Worm (Caenorhabditis elegans) whole organism, early embryonic: ENCODE data around the gene F48E3.9.

ENCODE experiments used
- B0310.2 ChIP-seq: sonication (generic microtip); optimal IDR thresholded peaks from 2 replicates; lab custom pipeline; 2016; ENCODE audit warnings: mild to moderate bottlenecking, missing genetic modification characterization, missing compliant biosample characterization
- aly-1 ChIP-seq: sonication (generic microtip); optimal IDR thresholded peaks from 2 replicates; lab custom pipeline; 2016; ENCODE audit warnings: missing genetic modification characterization, missing compliant biosample characterization
- ama-1 ChIP-seq: fragments of 150-350 bp; optimal IDR thresholded peaks from 2 replicates; lab custom pipeline; 2014
- ceh-13 ChIP-seq: fragments of 200-800 bp; sonication (Bioruptor generic); optimal IDR thresholded peaks from 2 replicates; lab custom pipeline; 2018; ENCODE audit warnings: mild to moderate bottlenecking, missing genetic modification characterization, missing compliant biosample characterization
- ets-7 ChIP-seq: sonication (generic microtip); optimal IDR thresholded peaks from 2 replicates; lab custom pipeline; 2016; ENCODE audit warnings: missing genotype, missing genetic modification characterization, missing compliant biosample characterization
- flt-1 ChIP-seq: fragments of 200-800 bp; sonication (Bioruptor generic); IDR thresholded peaks from 2 replicates; pipeline ENCODE4 v1.3.6; 2022; ENCODE audit warnings: missing genetic modification characterization, missing compliant biosample characterization
- hmg-4 ChIP-seq: fragments of 200-800 bp; sonication (Bioruptor generic); optimal IDR thresholded peaks from 2 replicates; lab custom pipeline; 2018; ENCODE audit warnings: mild to moderate bottlenecking, missing genetic modification characterization, missing compliant biosample characterization
- hnd-1 ChIP-seq: sonication (generic microtip); optimal IDR thresholded peaks from 2 replicates; lab custom pipeline; 2016; ENCODE audit warnings: missing genetic modification characterization, missing compliant biosample characterization
- scrt-1 ChIP-seq: fragments of 200-800 bp; sonication (Bioruptor generic); IDR thresholded peaks from 2 replicates; pipeline ENCODE4 v1.3.6; 2022; ENCODE audit warnings: missing genetic modification characterization, missing compliant biosample characterization
- sea-1 ChIP-seq: fragments of 200-800 bp; sonication (Bioruptor generic); conservative IDR thresholded peaks from 2 replicates; pipeline ENCODE4 v1.3.6; 2022; ENCODE audit warnings: missing genetic modification characterization, missing compliant biosample characterization
- tbx-11 ChIP-seq: fragments of 200-800 bp; sonication (Bioruptor generic); IDR thresholded peaks from 2 replicates; pipeline ENCODE4 v1.3.6; 2022; ENCODE audit warnings: missing genetic modification characterization, missing compliant biosample characterization
- tra-4 ChIP-seq: sonication (generic microtip); optimal IDR thresholded peaks from 2 replicates; lab custom pipeline; 2017; ENCODE audit warnings: missing genetic modification characterization, missing compliant biosample characterization

DNA sequence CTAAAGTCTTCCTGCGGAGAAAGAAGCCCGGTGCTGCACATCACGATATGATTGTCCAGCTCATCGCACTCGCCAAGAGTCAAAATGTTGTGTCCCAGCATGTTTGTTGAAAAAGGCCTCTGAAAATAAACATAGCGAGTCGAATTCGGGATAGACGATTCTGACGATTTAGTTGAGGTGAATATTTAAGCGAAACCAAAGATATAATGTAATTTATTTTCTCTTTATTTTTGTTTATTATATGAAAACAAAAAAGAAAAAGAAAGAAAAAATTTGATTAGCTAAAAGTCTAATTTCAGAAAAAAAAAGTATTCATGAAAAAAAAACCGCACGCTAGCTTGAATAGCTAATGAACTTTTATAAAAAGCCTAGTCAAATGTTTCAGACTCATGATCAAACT is 51.8 kb downstream of the F48E3.9 start, which contains the start of gene ceh-14:
- TF ChIP-seq scrt-1 (GFP tag; lab: Robert Waterston, UW) (no peak), aly-1 (tag; lab: Kevin White, UChicago) (no peak), ceh-13 (GFP tag; lab: Kevin White, UChicago) (no peak), tra-4 (tag; lab: Kevin White, UChicago) (no peak), ama-1 (lab: Kevin White, UChicago) (no peak), hmg-4 (no peak), sea-1 (GFP tag; lab: Robert Waterston, UW) (no peak), B0310.2 (tag; lab: Kevin White, UChicago) (no peak), hnd-1 (tag; lab: Kevin White, UChicago) (no peak), flt-1 (GFP tag; lab: Robert Waterston, UW) (no peak), tbx-11 (GFP tag; lab: Robert Waterston, UW) (no peak), ets-7 (tag; lab: Kevin White, UChicago) (no peak)
